Worm (Caenorhabditis elegans) whole organism, L1 larva: ENCODE results near the gene pdzd-8.
A peak's percentile ranks its signal among the peaks of the same experiment; 100 is the strongest.

ENCODE experiments used
- C34B4.2 ChIP-seq: sonication (generic microtip); optimal IDR thresholded peaks from 2 replicates; lab custom pipeline; 2017; ENCODE audit warnings: mild to moderate bottlenecking, missing genetic modification characterization, missing compliant biosample characterization
- blmp-1 ChIP-seq: fragments of 150-350 bp; optimal IDR thresholded peaks from 2 replicates; lab custom pipeline; 2014; ENCODE audit warnings: missing biosample characterization, missing genetic modification characterization
- ceh-63 ChIP-seq: fragments of 200-800 bp; sonication (Bioruptor generic); optimal IDR thresholded peaks from 2 replicates; lab custom pipeline; 2018; ENCODE audit warnings: mild to moderate bottlenecking, missing genetic modification characterization, missing compliant biosample characterization
- ceh-8 ChIP-seq: fragments of 200-800 bp; sonication (Bioruptor generic); optimal IDR thresholded peaks from 2 replicates; lab custom pipeline; 2018; ENCODE audit warnings: mild to moderate bottlenecking, missing genetic modification characterization, moderate library complexity, missing compliant biosample characterization
- ceh-82 ChIP-seq, 3 experiments: fragments of 150-350 bp in 1 of 3; sonication (generic microtip) in 2 of 3; optimal IDR thresholded peaks; 2 replicates each; lab custom pipeline; 2014 to 2017; ENCODE audit warnings: missing biosample characterization in 3 of 3, missing genetic modification characterization in 3 of 3
- dpl-1 ChIP-seq, 3 experiments: fragments of 150-350 bp in 2 of 3; sonication (generic microtip) in 1 of 3; optimal IDR thresholded peaks; 2 replicates each; lab custom pipeline; 2014 to 2017; ENCODE audit warnings: missing biosample characterization in 3 of 3, missing genetic modification characterization in 3 of 3, missing genetic modification reagents in 3 of 3
- dsc-1 ChIP-seq: sonication (generic microtip); optimal IDR thresholded peaks from 2 replicates; lab custom pipeline; 2016; ENCODE audit warnings: mild to moderate bottlenecking, missing genetic modification characterization, missing compliant biosample characterization
- efl-1 ChIP-seq, 4 experiments: fragments of 150-350 bp; optimal IDR thresholded peaks in 3 of 4; peaks in 1 of 4; 1 replicate in 1 of 4; 2 replicates in 3 of 4; lab custom pipeline; 2014; ENCODE audit warnings: missing biosample characterization in 2 of 4, missing genetic modification characterization in 2 of 4, missing genetic modification reagents in 2 of 4
- egl-13 ChIP-seq: sonication (generic microtip); optimal IDR thresholded peaks from 2 replicates; lab custom pipeline; 2016; ENCODE audit warnings: missing genotype, missing genetic modification reagents, missing genetic modification characterization, missing compliant biosample characterization
- ets-5 ChIP-seq: fragments of 200-800 bp; sonication (Bioruptor generic); IDR thresholded peaks from 2 replicates; pipeline ENCODE4 v1.3.6; 2022; ENCODE audit warnings: missing genetic modification characterization, missing compliant biosample characterization
- fkh-4 ChIP-seq: sonication (generic microtip); optimal IDR thresholded peaks from 2 replicates; lab custom pipeline; 2016; ENCODE audit warnings: missing compliant biosample characterization, missing genetic modification characterization, borderline replicate concordance
- fos-1 ChIP-seq: fragments of 150-350 bp; optimal IDR thresholded peaks from 2 replicates; lab custom pipeline; 2014; ENCODE audit warnings: missing biosample characterization, missing genetic modification characterization
- hlh-4 ChIP-seq: sonication (generic microtip); optimal IDR thresholded peaks from 2 replicates; lab custom pipeline; 2016; ENCODE audit warnings: mild to moderate bottlenecking, missing genetic modification characterization, missing compliant biosample characterization
- hpl-2 ChIP-seq: fragments of 150-350 bp; optimal IDR thresholded peaks from 2 replicates; lab custom pipeline; 2014; ENCODE audit warnings: missing biosample characterization, missing genetic modification reagents, missing genetic modification characterization
- jun-1 ChIP-seq: fragments of 150-350 bp; optimal IDR thresholded peaks from 2 replicates; lab custom pipeline; 2014; ENCODE audit warnings: missing biosample characterization, missing genetic modification reagents, missing genetic modification characterization
- lin-13 ChIP-seq: fragments of 150-350 bp; optimal IDR thresholded peaks from 2 replicates; lab custom pipeline; 2014; ENCODE audit warnings: missing biosample characterization, missing genetic modification reagents, missing genetic modification characterization
- lin-14 ChIP-seq: fragments of 200-800 bp; sonication (Bioruptor generic); optimal IDR thresholded peaks from 2 replicates; lab custom pipeline; 2018; ENCODE audit warnings: mild to moderate bottlenecking, missing genetic modification characterization, moderate library complexity, missing compliant biosample characterization
- lin-39 ChIP-seq: fragments of 150-350 bp; optimal IDR thresholded peaks from 2 replicates; lab custom pipeline; 2014; ENCODE audit warnings: missing biosample characterization, missing genetic modification reagents, missing genetic modification characterization
- lir-3 ChIP-seq: sonication (generic microtip); optimal IDR thresholded peaks from 2 replicates; lab custom pipeline; 2016; ENCODE audit warnings: mild to moderate bottlenecking, missing genetic modification characterization, moderate library complexity, missing compliant biosample characterization; ENCODE audit not compliant: poor library complexity
- mab-9 ChIP-seq: fragments of 200-800 bp; sonication (Bioruptor generic); IDR thresholded peaks from 2 replicates; pipeline ENCODE4 v1.3.6; 2022; ENCODE audit warnings: missing genetic modification reagents, missing genetic modification characterization, missing compliant biosample characterization
- nhr-11 ChIP-seq: fragments of 150-350 bp; optimal IDR thresholded peaks from 2 replicates; lab custom pipeline; 2014; ENCODE audit warnings: missing biosample characterization, missing genetic modification characterization
- nhr-12 ChIP-seq: sonication (generic microtip); optimal IDR thresholded peaks from 2 replicates; lab custom pipeline; 2017; ENCODE audit warnings: missing biosample characterization, missing genetic modification characterization
- nhr-19 ChIP-seq: fragments of 200-800 bp; sonication (Bioruptor generic); conservative IDR thresholded peaks from 2 replicates; pipeline ENCODE4 v1.3.6; 2022; ENCODE audit warnings: missing genetic modification characterization, missing compliant biosample characterization
- nhr-20 ChIP-seq: sonication (generic microtip); optimal IDR thresholded peaks from 2 replicates; lab custom pipeline; 2016; ENCODE audit warnings: mild to moderate bottlenecking, missing genetic modification characterization, missing compliant biosample characterization
- nhr-47 ChIP-seq: sonication (generic microtip); optimal IDR thresholded peaks from 2 replicates; lab custom pipeline; 2016; ENCODE audit warnings: mild to moderate bottlenecking, missing genetic modification characterization, moderate library complexity, missing compliant biosample characterization
- nhr-76 ChIP-seq: sonication (generic microtip); optimal IDR thresholded peaks from 2 replicates; lab custom pipeline; 2017; ENCODE audit warnings: missing biosample characterization, missing genetic modification characterization
- nhr-77 ChIP-seq: fragments of 150-350 bp; optimal IDR thresholded peaks from 2 replicates; lab custom pipeline; 2014; ENCODE audit warnings: missing biosample characterization, missing genetic modification characterization
- pag-3 ChIP-seq: sonication (generic microtip); optimal IDR thresholded peaks from 2 replicates; lab custom pipeline; 2017; ENCODE audit warnings: missing genetic modification characterization, mild to moderate bottlenecking, missing compliant biosample characterization, antibody characterized with exemption, borderline replicate concordance; ENCODE audit not compliant: insufficient read depth
- skn-1 ChIP-seq: fragments of 150-350 bp; optimal IDR thresholded peaks from 2 replicates; lab custom pipeline; 2014; ENCODE audit warnings: missing biosample characterization, missing genetic modification characterization
- snu-23 ChIP-seq: sonication (generic microtip); optimal IDR thresholded peaks from 2 replicates; lab custom pipeline; 2016; ENCODE audit warnings: missing genetic modification characterization, missing compliant biosample characterization
- sptf-1 ChIP-seq: fragments of 150-350 bp; optimal IDR thresholded peaks from 2 replicates; lab custom pipeline; 2014; ENCODE audit warnings: missing biosample characterization, missing genetic modification characterization
- sup-37 ChIP-seq: fragments of 200-800 bp; sonication (Bioruptor generic); optimal IDR thresholded peaks from 2 replicates; lab custom pipeline; 2018; ENCODE audit warnings: mild to moderate bottlenecking, missing genetic modification characterization, missing compliant biosample characterization
- tbx-2 ChIP-seq: sonication (generic microtip); optimal IDR thresholded peaks from 2 replicates; lab custom pipeline; 2016; ENCODE audit warnings: missing genetic modification characterization, missing compliant biosample characterization
- unc-130 ChIP-seq: fragments of 150-350 bp; optimal IDR thresholded peaks from 2 replicates; lab custom pipeline; 2017; ENCODE audit warnings: missing biosample characterization, missing genetic modification characterization, inconsistent platforms
- unc-30 ChIP-seq: sonication (generic microtip); optimal IDR thresholded peaks from 2 replicates; lab custom pipeline; 2017; ENCODE audit warnings: missing biosample characterization, missing genetic modification characterization
- unc-62 ChIP-seq: fragments of 150-350 bp; optimal IDR thresholded peaks from 2 replicates; lab custom pipeline; 2014; ENCODE audit warnings: missing biosample characterization, missing genetic modification reagents, missing genetic modification characterization
- unc-98 ChIP-seq: fragments of 200-800 bp; sonication (Bioruptor generic); IDR thresholded peaks from 2 replicates; pipeline ENCODE4 v1.3.6; 2022; ENCODE audit warnings: missing genetic modification characterization, missing compliant biosample characterization
- vab-15 ChIP-seq: sonication (generic microtip); optimal IDR thresholded peaks from 2 replicates; lab custom pipeline; 2017; ENCODE audit warnings: missing genotype, mild to moderate bottlenecking, missing genetic modification characterization, missing compliant biosample characterization
- ztf-11 ChIP-seq, 2 experiments: sonication (generic microtip); optimal IDR thresholded peaks; 2 replicates each; lab custom pipeline; 2016 to 2017; ENCODE audit warnings: missing genetic modification characterization in 2 of 2, missing biosample characterization in 1 of 2, missing compliant biosample characterization in 1 of 2

pdzd-8 gene

DNA sequence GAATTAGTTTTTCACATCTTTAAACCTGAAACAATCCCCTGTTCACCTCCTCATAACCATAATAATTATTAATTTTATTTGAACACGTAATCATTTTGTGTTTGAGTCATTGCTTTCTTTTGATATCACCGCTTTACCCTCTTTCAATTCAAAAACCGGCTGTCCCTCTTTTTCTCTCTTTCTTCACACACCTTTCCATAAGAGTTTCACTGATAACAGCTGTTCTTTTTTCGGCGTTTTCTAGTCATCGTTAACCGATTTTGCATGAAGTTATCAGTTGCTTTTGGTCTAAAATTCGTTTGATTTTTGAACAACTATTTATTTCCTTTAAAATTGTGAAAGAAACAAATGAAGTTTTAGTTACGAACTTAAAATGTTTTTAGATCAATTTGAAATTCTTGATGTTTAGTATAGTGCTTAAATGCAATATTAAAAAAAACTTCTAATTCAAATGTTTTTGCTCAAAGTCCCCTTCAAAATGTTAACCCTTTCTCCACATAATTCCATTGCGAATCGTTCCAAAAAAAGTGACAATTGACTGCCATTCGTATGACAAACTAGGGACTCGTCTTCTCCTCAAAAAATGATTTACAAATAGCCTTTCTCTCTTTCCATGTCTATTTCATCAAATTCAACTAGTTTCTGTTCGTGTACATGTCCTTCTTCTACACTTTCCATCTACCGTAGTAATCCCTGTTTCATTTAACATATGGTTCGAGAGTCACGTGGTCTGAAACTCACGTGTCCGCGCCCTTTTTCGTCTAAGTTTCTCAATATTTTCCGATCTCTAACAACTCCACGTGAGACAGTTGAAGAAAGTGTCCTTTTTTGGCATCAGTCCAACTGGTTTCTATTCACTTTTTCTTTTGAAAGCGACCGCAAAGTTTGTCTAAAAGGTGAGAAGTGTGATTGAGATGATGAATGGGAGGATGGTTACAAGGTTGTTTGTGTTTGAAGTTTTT is 26.0 kb upstream of the pdzd-8 start (continued):
- TF ChIP-seq ztf-11 (tag; optimal IDR thresholded peaks at IDR 0.05; lab: Kevin White, UChicago) (peak in 1 of 2 experiments; percentile 24), hpl-2 (GFP tag; lab: Kevin White, UChicago) (no peak), ceh-63 (GFP tag; lab: Kevin White, UChicago) (no peak), jun-1 (tag; lab: Kevin White, UChicago) (peak; percentile 53), egl-13 (tag; lab: Kevin White, UChicago) (no peak), lin-14 (GFP tag; lab: Kevin White, UChicago) (peak; percentile 95), unc-30 (tag; lab: Kevin White, UChicago) (no peak), nhr-77 (tag; lab: Kevin White, UChicago) (no peak), mab-9 (peak; percentile 55), lin-39 (tag; lab: Kevin White, UChicago) (no peak), ceh-8 (GFP tag; lab: Kevin White, UChicago) (no peak), hlh-4 (tag; lab: Kevin White, UChicago) (no peak), nhr-11 (no peak), snu-23 (GFP tag; lab: Kevin White, UChicago) (peak; percentile 93), lir-3 (peak; percentile 66), unc-62 (GFP tag; lab: Kevin White, UChicago) (no peak), unc-98 (no peak), sptf-1 (tag; lab: Kevin White, UChicago) (no peak), dpl-1 (GFP tag; optimal IDR thresholded peaks at IDR 0.05; lab: Kevin White, UChicago) (peak; percentile 23 to 70 (median 53)), blmp-1 (tag; lab: Kevin White, UChicago) (peak; percentile 92), skn-1 (peak; percentile 68), nhr-76 (tag; lab: Kevin White, UChicago) (no peak), fkh-4 (tag; lab: Kevin White, UChicago) (no peak), tbx-2 (peak; percentile 79), nhr-47 (tag; lab: Kevin White, UChicago) (peak; percentile 88), dsc-1 (tag; lab: Kevin White, UChicago) (no peak), nhr-12 (tag; lab: Kevin White, UChicago) (no peak), C34B4.2 (tag; lab: Kevin White, UChicago) (no peak), nhr-19 (GFP tag; lab: Robert Waterston, UW) (peak; percentile 80), fos-1 (tag; lab: Kevin White, UChicago) (peak; percentile 12), unc-130 (tag; lab: Kevin White, UChicago) (peak; percentile 48), lin-13 (GFP tag; lab: Kevin White, UChicago) (peak; percentile 22), nhr-20 (tag; lab: Kevin White, UChicago) (peak; percentile 95), vab-15 (tag; lab: Kevin White, UChicago) (peak; percentile 46), ets-5 (GFP tag; lab: Robert Waterston, UW) (no peak), ceh-82 (tag; optimal IDR thresholded peaks at IDR 0.05; lab: Kevin White, UChicago) (no peak), sup-37 (GFP tag; lab: Kevin White, UChicago) (no peak), pag-3 (no peak), efl-1 (optimal IDR thresholded peaks at IDR 0.05; lab: Kevin White, UChicago) (peak; percentile 41 to 53), efl-1 (GFP tag; optimal IDR thresholded peaks at IDR 0.05 in 1 of 2; lab: Kevin White, UChicago) (peak; percentile 23 to 96)
